Worm (Caenorhabditis elegans) whole organism, midembryonic: ENCODE results near the gene Y49G5B.1.

ENCODE experiments used
- flt-1 ChIP-seq: fragments of 200-800 bp; sonication (Bioruptor generic); IDR thresholded peaks from 2 replicates; pipeline ENCODE4 v1.3.6; 2022; ENCODE audit warnings: missing genetic modification characterization, missing compliant biosample characterization
- ref-1 ChIP-seq: fragments of 200-800 bp; sonication (Bioruptor generic); conservative IDR thresholded peaks from 2 replicates; pipeline ENCODE4 v1.3.6; 2022; ENCODE audit warnings: missing genetic modification reagents, missing genetic modification characterization, missing compliant biosample characterization
- ztf-23 ChIP-seq: fragments of 200-800 bp; sonication (Bioruptor generic); IDR thresholded peaks from 2 replicates; pipeline ENCODE4 v1.3.6; 2022; ENCODE audit warnings: missing genetic modification reagents, missing genetic modification characterization, missing compliant biosample characterization
- ztf-29 ChIP-seq: fragments of 200-800 bp; sonication (Bioruptor generic); IDR thresholded peaks from 2 replicates; pipeline ENCODE4 v1.3.6; 2022; ENCODE audit warnings: missing genetic modification reagents, missing genetic modification characterization, missing compliant biosample characterization

DNA sequence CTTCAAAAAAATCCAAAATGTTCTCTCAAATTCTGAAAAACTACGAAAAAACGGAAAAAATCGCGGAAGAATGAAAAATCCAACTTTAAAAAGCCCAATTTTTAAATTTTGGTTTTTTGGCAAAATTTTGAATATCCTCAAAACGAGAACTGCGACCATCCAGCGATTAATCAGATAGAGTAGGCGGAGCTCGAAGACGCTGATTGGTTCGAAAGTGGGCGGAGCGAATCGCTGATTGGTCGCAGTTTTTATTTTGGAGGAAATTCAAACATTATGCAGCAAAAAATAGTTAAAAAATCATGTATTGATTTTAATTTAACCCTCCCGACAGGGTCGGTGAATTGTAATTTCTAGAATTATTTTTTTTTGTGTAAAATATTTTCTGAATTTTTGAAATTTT lies 9.5 kb upstream of the Y49G5B.1 start:
- TF ChIP-seq ref-1 (GFP tag; lab: Robert Waterston, UW) (no peak), ztf-29 (GFP tag; lab: Robert Waterston, UW) (no peak), flt-1 (no peak), ztf-23 (no peak)
